Fruit fly (Drosophila melanogaster) whole organism, prepupa: ENCODE data around the gene pip.

Source experiments
- Blimp-1 ChIP-seq: fragments of 200-800 bp; sonication (Bioruptor generic); optimal IDR thresholded peaks from 3 replicates; lab custom pipeline; 2017; ENCODE audit warnings: missing biosample characterization, missing genetic modification characterization, mild to moderate bottlenecking, moderate library complexity, missing genetic modification reagents
- CG10631 ChIP-seq: fragments of 200-800 bp; sonication (Bioruptor generic); optimal IDR thresholded peaks from 2 replicates; lab custom pipeline; 2016; ENCODE audit warnings: missing biosample characterization, missing genetic modification characterization
- CG11762 ChIP-seq: fragments of 200-800 bp; sonication (Bioruptor generic); optimal IDR thresholded peaks from 3 replicates; lab custom pipeline; 2016; ENCODE audit warnings: missing biosample characterization, missing genetic modification characterization; ENCODE audit not compliant: insufficient read depth
- CG11902 ChIP-seq: fragments of 200-800 bp; sonication (Bioruptor generic); optimal IDR thresholded peaks from 3 replicates; lab custom pipeline; 2016; ENCODE audit warnings: missing biosample characterization, missing genetic modification characterization
- CG15336 ChIP-seq: fragments of 200-800 bp; sonication (Bioruptor generic); IDR thresholded peaks from 2 replicates; pipeline ENCODE4 v1.3.6; 2022; ENCODE audit warnings: missing biosample characterization, missing genetic modification characterization
- CG1621 ChIP-seq: fragments of 200-800 bp; sonication (Bioruptor generic); optimal IDR thresholded peaks from 3 replicates; lab custom pipeline; 2018; ENCODE audit warnings: missing biosample characterization, mild to moderate bottlenecking, missing genetic modification characterization
- CG16779 ChIP-seq: fragments of 200-800 bp; sonication (Bioruptor generic); optimal IDR thresholded peaks from 3 replicates; lab custom pipeline; 2017; ENCODE audit warnings: missing biosample characterization, mild to moderate bottlenecking, missing genetic modification characterization
- CG3032 ChIP-seq: fragments of 200-800 bp; optimal IDR thresholded peaks from 2 replicates; lab custom pipeline; 2019; ENCODE audit warnings: missing biosample characterization, mild to moderate bottlenecking, missing genetic modification characterization, moderate library complexity
- CG32006 ChIP-seq: fragments of 200-800 bp; sonication (Bioruptor generic); optimal IDR thresholded peaks from 3 replicates; lab custom pipeline; 2017; ENCODE audit warnings: missing biosample characterization, mild to moderate bottlenecking, missing genetic modification characterization
- CG34406 ChIP-seq: fragments of 200-800 bp; sonication (Bioruptor generic); optimal IDR thresholded peaks from 3 replicates; lab custom pipeline; 2016; ENCODE audit warnings: missing biosample characterization, missing genetic modification characterization
- CG3919 ChIP-seq: fragments of 200-800 bp; sonication (Bioruptor generic); optimal IDR thresholded peaks from 3 replicates; lab custom pipeline; 2016; ENCODE audit warnings: missing biosample characterization, missing genetic modification characterization
- CG4318 ChIP-seq: fragments of 200-800 bp; sonication (Bioruptor generic); optimal IDR thresholded peaks from 3 replicates; lab custom pipeline; 2017; ENCODE audit warnings: missing biosample characterization, mild to moderate bottlenecking, missing genetic modification characterization
- CG6163 ChIP-seq: fragments of 200-800 bp; sonication (Bioruptor generic); IDR thresholded peaks from 3 replicates; pipeline ENCODE4 v1.3.6; 2022; ENCODE audit warnings: missing biosample characterization, missing genetic modification characterization
- CG6276 ChIP-seq: fragments of 200-800 bp; sonication (Bioruptor generic); optimal IDR thresholded peaks from 2 replicates; lab custom pipeline; 2017; ENCODE audit warnings: missing biosample characterization, mild to moderate bottlenecking, missing genetic modification characterization
- CG6792 ChIP-seq: fragments of 200-800 bp; sonication (Bioruptor generic); optimal IDR thresholded peaks from 3 replicates; lab custom pipeline; 2016; ENCODE audit warnings: missing biosample characterization, missing genetic modification characterization
- CG7368 ChIP-seq: fragments of 200-800 bp; sonication (Bioruptor generic); optimal IDR thresholded peaks from 3 replicates; lab custom pipeline; 2016; ENCODE audit warnings: missing biosample characterization, missing genetic modification characterization
- CG8632 ChIP-seq: fragments of 200-800 bp; sonication (Bioruptor generic); optimal IDR thresholded peaks from 3 replicates; lab custom pipeline; 2016; ENCODE audit warnings: missing biosample characterization, missing genetic modification characterization
- CG9139 ChIP-seq: fragments of 200-800 bp; sonication (Bioruptor generic); optimal IDR thresholded peaks from 3 replicates; lab custom pipeline; 2017; ENCODE audit warnings: missing biosample characterization, mild to moderate bottlenecking, missing genetic modification characterization
- Eip75B ChIP-seq: fragments of 200-800 bp; sonication (Bioruptor generic); optimal IDR thresholded peaks from 3 replicates; lab custom pipeline; 2016; ENCODE audit warnings: missing biosample characterization, missing genetic modification characterization
- Eip78C ChIP-seq: fragments of 200-800 bp; sonication (Bioruptor generic); peaks from one replicate; lab custom pipeline; 2016; ENCODE audit warnings: missing biosample characterization, missing genetic modification characterization
- Ets96B ChIP-seq: fragments of 200-800 bp; optimal IDR thresholded peaks from 2 replicates; lab custom pipeline; 2019; ENCODE audit warnings: missing biosample characterization, mild to moderate bottlenecking, missing genetic modification characterization, moderate library complexity
- Gug ChIP-seq: fragments of 200-800 bp; sonication (Bioruptor generic); IDR thresholded peaks from 2 replicates; pipeline ENCODE4 v1.3.6; 2022; ENCODE audit warnings: missing biosample characterization, missing genetic modification characterization
- Hr38 ChIP-seq: sonication (Bioruptor generic); optimal IDR thresholded peaks from 2 replicates; lab custom pipeline; 2016; ENCODE audit warnings: missing biosample characterization, missing genetic modification characterization
- Hr39 ChIP-seq: fragments of 200-800 bp; sonication (Bioruptor generic); optimal IDR thresholded peaks from 2 replicates; lab custom pipeline; 2016; ENCODE audit warnings: missing biosample characterization, missing genetic modification characterization
- Lpt ChIP-seq: fragments of 200-800 bp; sonication (Bioruptor generic); optimal IDR thresholded peaks from 3 replicates; lab custom pipeline; 2016; ENCODE audit warnings: missing biosample characterization, missing genetic modification characterization
- Met ChIP-seq: fragments of 200-800 bp; sonication (Bioruptor generic); optimal IDR thresholded peaks from 3 replicates; lab custom pipeline; 2016; ENCODE audit warnings: missing biosample characterization, missing genetic modification characterization
- Smox ChIP-seq: fragments of 200-800 bp; sonication (Bioruptor generic); optimal IDR thresholded peaks from 3 replicates; lab custom pipeline; 2016; ENCODE audit warnings: missing biosample characterization, missing genetic modification characterization
- Sox15 ChIP-seq: fragments of 200-800 bp; sonication (Bioruptor generic); optimal IDR thresholded peaks from 3 replicates; lab custom pipeline; 2016; ENCODE audit warnings: missing biosample characterization, missing genetic modification characterization
- achi ChIP-seq: fragments of 200-800 bp; sonication (Bioruptor generic); optimal IDR thresholded peaks from 3 replicates; lab custom pipeline; 2016; ENCODE audit warnings: missing biosample characterization, missing genetic modification characterization
- acj6 ChIP-seq: fragments of 200-800 bp; sonication (Bioruptor generic); optimal IDR thresholded peaks from 3 replicates; lab custom pipeline; 2016; ENCODE audit warnings: missing biosample characterization, missing genetic modification characterization
- cyc ChIP-seq: fragments of 200-800 bp; sonication (Bioruptor generic); optimal IDR thresholded peaks from 3 replicates; lab custom pipeline; 2016; ENCODE audit warnings: missing biosample characterization, missing genetic modification characterization
- dac ChIP-seq: fragments of 200-800 bp; sonication (Bioruptor generic); optimal IDR thresholded peaks from 2 replicates; lab custom pipeline; 2017; ENCODE audit warnings: missing biosample characterization, mild to moderate bottlenecking, missing genetic modification characterization
- eg ChIP-seq: fragments of 200-800 bp; sonication (Bioruptor generic); IDR thresholded peaks from 3 replicates; pipeline ENCODE4 v1.3.6; 2022; ENCODE audit warnings: missing biosample characterization, missing genetic modification characterization
- esn ChIP-seq: fragments of 200-800 bp; sonication (Bioruptor generic); optimal IDR thresholded peaks from 2 replicates; lab custom pipeline; 2016; ENCODE audit warnings: missing biosample characterization, mild to moderate bottlenecking, missing genetic modification characterization, moderate library complexity
- fkh ChIP-seq: fragments of 200-800 bp; sonication (Bioruptor generic); optimal IDR thresholded peaks from 3 replicates; lab custom pipeline; 2017; ENCODE audit warnings: missing biosample characterization, mild to moderate bottlenecking, missing genetic modification characterization, moderate library complexity
- net ChIP-seq: fragments of 200-800 bp; sonication (Bioruptor generic); optimal IDR thresholded peaks from 3 replicates; lab custom pipeline; 2016; ENCODE audit warnings: missing biosample characterization, missing genetic modification characterization
- pdm3 ChIP-seq: fragments of 200-800 bp; sonication (Bioruptor generic); optimal IDR thresholded peaks from 3 replicates; lab custom pipeline; 2016; ENCODE audit warnings: missing biosample characterization, missing genetic modification characterization
- svp ChIP-seq: fragments of 200-800 bp; sonication (Bioruptor generic); peaks from one replicate; lab custom pipeline; 2016; ENCODE audit warnings: missing biosample characterization, missing genetic modification characterization

The pip gene

dm6 chr3L:19263480-19264140, 73.8 kb downstream of the pip start, which contains the start of the genes CG42374 and Mettl5 (continued):
- TF ChIP-seq Hr39 (GFP tag; lab: Kevin White, UChicago) (no peak), CG34406 (peak; percentile 39), CG16779 (no peak), Hr38 (GFP tag; lab: Kevin White, UChicago) (no peak), achi (GFP tag; lab: Kevin White, UChicago) (peak; percentile 42), Lpt (GFP tag; lab: Kevin White, UChicago) (no peak), CG15336 (GFP tag; lab: Robert Waterston, UW) (peak; percentile 69), CG10631 (GFP tag; lab: Kevin White, UChicago) (peak; percentile 12), fkh (GFP tag; lab: Kevin White, UChicago) (peak; percentile 44), Blimp-1 (no peak), Sox15 (GFP tag; lab: Kevin White, UChicago) (peak; percentile 2), Met (GFP tag; lab: Kevin White, UChicago) (peak; percentile 50), CG11762 (no peak), CG6792 (peak; percentile 28), svp (GFP tag; lab: Kevin White, UChicago) (no peak), esn (GFP tag; lab: Kevin White, UChicago) (peak; percentile 24), CG3032 (tag; lab: Kevin White, UChicago) (peak; percentile 41), acj6 (GFP tag; lab: Kevin White, UChicago) (peak; percentile 38), net (GFP tag; lab: Kevin White, UChicago) (peak; percentile 47), Eip78C (GFP tag; lab: Kevin White, UChicago) (peak; percentile 88), CG6276 (peak; percentile 27), CG7368 (GFP tag; lab: Kevin White, UChicago) (no peak), CG32006 (GFP tag; lab: Kevin White, UChicago) (peak; percentile 49), CG1621 (tag; lab: Kevin White, UChicago) (peak; percentile 33), pdm3 (GFP tag; lab: Kevin White, UChicago) (peak; percentile 19), Eip75B (GFP tag; lab: Kevin White, UChicago) (no peak), CG6163 (peak; percentile 32; the same call in 1 of the 3 replicates), Ets96B (tag; lab: Kevin White, UChicago) (peak; percentile 26), CG4318 (GFP tag; lab: Kevin White, UChicago) (no peak)

- TF ChIP-seq CG11902 (GFP tag; lab: Kevin White, UChicago) (no peak), esn (GFP tag; lab: Kevin White, UChicago) (no peak), CG34406 (no peak), Hr38 (GFP tag; lab: Kevin White, UChicago) (no peak), CG9139 (GFP tag; lab: Kevin White, UChicago) (no peak), CG6163 (peak; percentile 14; the same call in 1 of the 3 replicates), CG15336 (GFP tag; lab: Robert Waterston, UW) (no peak), Gug (GFP tag; lab: Robert Waterston, UW) (no peak)
- TF ChIP-seq, all 60 proteins: peak for 1
Observed at dm6 chr3L:19261720-19262119, 75.7 kb downstream of the pip start.

- TF ChIP-seq Smox (GFP tag; lab: Kevin White, UChicago) (no peak), CG3919 (GFP tag; lab: Kevin White, UChicago) (no peak), CG8632 (GFP tag; lab: Kevin White, UChicago) (peak; percentile 3), achi (GFP tag; lab: Kevin White, UChicago) (peak; percentile 1), svp (GFP tag; lab: Kevin White, UChicago) (peak; percentile 33), eg (GFP tag; lab: Robert Waterston, UW) (no peak), CG3032 (tag; lab: Kevin White, UChicago) (peak; percentile 19), dac (GFP tag; lab: Kevin White, UChicago) (no peak), Lpt (GFP tag; lab: Kevin White, UChicago) (no peak), CG32006 (GFP tag; lab: Kevin White, UChicago) (peak; percentile 26), cyc (no peak), Eip78C (GFP tag; lab: Kevin White, UChicago) (peak; percentile 31)
- TF ChIP-seq, all 60 proteins: peak for 6
Observed at dm6 chr3L:19261213-19261612, 76.2 kb downstream of the pip start, which contains the start of gene Bet1. Gene Bet1, plus strand, starts transcription at chr3L:19261394.
